Worm (Caenorhabditis elegans) whole organism, L1 larva: ENCODE measurements around the gene K09F6.11.

Source experiments
- alr-1 ChIP-seq: fragments of 200-800 bp; sonication (Bioruptor generic); optimal IDR thresholded peaks from 2 replicates; lab custom pipeline; 2018; ENCODE audit warnings: borderline replicate concordance, mild to moderate bottlenecking, missing genetic modification characterization, missing compliant biosample characterization
- aly-2 ChIP-seq: fragments of 150-350 bp; optimal IDR thresholded peaks from 2 replicates; lab custom pipeline; 2014; ENCODE audit warnings: missing biosample characterization, missing genetic modification characterization
- ama-1 ChIP-seq: fragments of 150-350 bp; optimal IDR thresholded peaks from 2 replicates; lab custom pipeline; 2014
- blmp-1 ChIP-seq: fragments of 150-350 bp; optimal IDR thresholded peaks from 2 replicates; lab custom pipeline; 2014; ENCODE audit warnings: missing biosample characterization, missing genetic modification characterization
- ceh-90 ChIP-seq: sonication (generic microtip); optimal IDR thresholded peaks from 2 replicates; lab custom pipeline; 2016; ENCODE audit warnings: missing genetic modification characterization, missing compliant biosample characterization
- jun-1 ChIP-seq: fragments of 150-350 bp; optimal IDR thresholded peaks from 2 replicates; lab custom pipeline; 2014; ENCODE audit warnings: missing biosample characterization, missing genetic modification reagents, missing genetic modification characterization
- lin-15B ChIP-seq: fragments of 150-350 bp; sonication (generic microtip); optimal IDR thresholded peaks from 3 replicates; lab custom pipeline; 2014; ENCODE audit warnings: missing biosample characterization, missing genetic modification characterization
- lin-39 ChIP-seq: fragments of 150-350 bp; optimal IDR thresholded peaks from 2 replicates; lab custom pipeline; 2014; ENCODE audit warnings: missing biosample characterization, missing genetic modification reagents, missing genetic modification characterization
- lsy-2 ChIP-seq, 2 experiments: fragments of 150-350 bp; optimal IDR thresholded peaks; 2 replicates each; lab custom pipeline; 2014; ENCODE audit warnings: missing biosample characterization in 2 of 2, missing genetic modification characterization in 2 of 2
- mef-2 ChIP-seq: fragments of 150-350 bp; optimal IDR thresholded peaks from 2 replicates; lab custom pipeline; 2014; ENCODE audit warnings: missing biosample characterization, missing genetic modification characterization
- pqm-1 ChIP-seq: sonication (generic microtip); optimal IDR thresholded peaks from 3 replicates; lab custom pipeline; 2017; ENCODE audit warnings: missing biosample characterization, missing genetic modification characterization
- skn-1 ChIP-seq: fragments of 150-350 bp; optimal IDR thresholded peaks from 2 replicates; lab custom pipeline; 2014; ENCODE audit warnings: missing biosample characterization, missing genetic modification characterization
- sptf-1 ChIP-seq: fragments of 150-350 bp; optimal IDR thresholded peaks from 2 replicates; lab custom pipeline; 2014; ENCODE audit warnings: missing biosample characterization, missing genetic modification characterization
- ztf-11 ChIP-seq, 2 experiments: sonication (generic microtip); optimal IDR thresholded peaks; 2 replicates each; lab custom pipeline; 2016 to 2017; ENCODE audit warnings: missing genetic modification characterization in 2 of 2, missing biosample characterization in 1 of 2, missing compliant biosample characterization in 1 of 2

DNA sequence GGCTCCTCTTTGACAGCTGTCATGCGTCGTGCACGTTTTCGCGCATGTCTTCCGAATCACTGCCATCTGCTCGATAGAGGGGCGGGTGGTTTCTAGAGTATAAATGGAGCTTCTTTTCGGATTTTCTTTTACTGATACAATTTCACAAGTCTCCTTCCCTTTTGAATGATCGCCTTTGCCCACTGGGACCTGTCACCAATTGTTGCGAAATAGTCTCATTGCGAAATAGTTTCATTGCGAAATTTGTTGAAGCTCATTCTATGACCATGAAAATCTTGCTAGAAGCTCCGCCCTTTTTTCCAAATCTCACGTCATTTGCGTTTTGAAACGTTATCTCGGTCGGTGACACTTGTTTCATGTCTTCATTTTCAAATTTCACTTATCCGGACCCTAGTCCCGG lies 9.5 kb downstream of the K09F6.11 start:
- TF ChIP-seq alr-1 (tag; lab: Kevin White, UChicago) (no peak), ama-1 (no peak), jun-1 (tag; lab: Kevin White, UChicago) (peak; percentile 51), skn-1 (peak; percentile 14), ceh-90 (tag; lab: Kevin White, UChicago) (no peak), sptf-1 (tag; lab: Kevin White, UChicago) (no peak), blmp-1 (no peak), pqm-1 (tag; lab: Kevin White, UChicago) (no peak), lin-39 (tag; lab: Kevin White, UChicago) (no peak), ztf-11 (tag; optimal IDR thresholded peaks at IDR 0.05; lab: Kevin White, UChicago) (no peak), mef-2 (no peak), lin-15B (tag; lab: Kevin White, UChicago) (no peak), aly-2 (tag; lab: Kevin White, UChicago) (no peak), lsy-2 (tag; optimal IDR thresholded peaks at IDR 0.05; lab: Kevin White, UChicago) (peak in 1 of 2 experiments; percentile 10)
